Fruit fly (Drosophila melanogaster) whole organism, pupa: ENCODE measurements around the gene Nna1.
A peak's percentile ranks its signal among the peaks of the same experiment; 100 is the strongest.

ENCODE experiments used
- CG10348 ChIP-seq: fragments of 200-800 bp; sonication (Bioruptor generic); IDR thresholded peaks from 2 replicates; pipeline ENCODE4 v1.3.6; 2022; ENCODE audit warnings: missing biosample characterization, missing genetic modification characterization
- CG12605 ChIP-seq: fragments of 200-800 bp; sonication (Bioruptor generic); IDR thresholded peaks from 2 replicates; pipeline ENCODE4 v1.3.6; 2022; ENCODE audit warnings: missing biosample characterization, missing genetic modification characterization
- CG13204 ChIP-seq: fragments of 200-800 bp; sonication (Bioruptor generic); optimal IDR thresholded peaks from 2 replicates; lab custom pipeline; 2018; ENCODE audit warnings: missing biosample characterization, mild to moderate bottlenecking, missing genetic modification characterization, moderate library complexity
- CG14655 ChIP-seq: fragments of 200-800 bp; sonication (Bioruptor generic); optimal IDR thresholded peaks from 3 replicates; lab custom pipeline; 2017; ENCODE audit warnings: mild to moderate bottlenecking, missing biosample characterization, missing genetic modification reagents, missing genetic modification characterization
- CG15710 ChIP-seq: fragments of 200-800 bp; sonication (Bioruptor generic); optimal IDR thresholded peaks from 2 replicates; lab custom pipeline; 2018; ENCODE audit warnings: missing biosample characterization, mild to moderate bottlenecking, missing genetic modification characterization, moderate library complexity
- CG17806 ChIP-seq: fragments of 200-800 bp; sonication (Bioruptor generic); optimal IDR thresholded peaks from 2 replicates; lab custom pipeline; 2018; ENCODE audit warnings: missing biosample characterization, mild to moderate bottlenecking, missing genetic modification characterization, moderate library complexity
- CG32121 ChIP-seq: fragments of 200-800 bp; sonication (Bioruptor generic); IDR thresholded peaks from 2 replicates; pipeline ENCODE4 v1.3.6; 2022; ENCODE audit warnings: missing biosample characterization, missing genetic modification characterization
- CG34367 ChIP-seq: fragments of 200-800 bp; sonication (Bioruptor generic); optimal IDR thresholded peaks from 2 replicates; lab custom pipeline; 2018; ENCODE audit warnings: missing biosample characterization, mild to moderate bottlenecking, missing genetic modification characterization
- CG4496 ChIP-seq: fragments of 200-800 bp; sonication (Bioruptor generic); IDR thresholded peaks from 3 replicates; pipeline ENCODE4 v1.3.6; 2022; ENCODE audit warnings: missing biosample characterization, missing genetic modification characterization
- CG8159 ChIP-seq: fragments of 200-800 bp; sonication (Bioruptor generic); optimal IDR thresholded peaks from 3 replicates; lab custom pipeline; 2018; ENCODE audit warnings: missing biosample characterization, mild to moderate bottlenecking, missing genetic modification characterization, moderate library complexity
- CG8301 ChIP-seq: fragments of 200-800 bp; sonication (Bioruptor generic); optimal IDR thresholded peaks from 2 replicates; lab custom pipeline; 2018; ENCODE audit warnings: missing biosample characterization, mild to moderate bottlenecking, missing genetic modification characterization
- CG9948 ChIP-seq: fragments of 200-800 bp; sonication (Bioruptor generic); optimal IDR thresholded peaks from 2 replicates; lab custom pipeline; 2018; ENCODE audit warnings: missing biosample characterization, mild to moderate bottlenecking, missing genetic modification characterization, moderate library complexity
- D1 ChIP-seq: fragments of 200-800 bp; sonication (Bioruptor generic); optimal IDR thresholded peaks from 2 replicates; lab custom pipeline; 2018; ENCODE audit warnings: missing biosample characterization, mild to moderate bottlenecking, missing genetic modification characterization, moderate library complexity
- EcR ChIP-seq: fragments of 200-800 bp; sonication (Bioruptor generic); optimal IDR thresholded peaks from 3 replicates; lab custom pipeline; 2019; ENCODE audit warnings: missing biosample characterization, missing genetic modification characterization, mild to moderate bottlenecking, moderate library complexity, missing genetic modification reagents
- Ets98B ChIP-seq: fragments of 200-800 bp; sonication (Bioruptor generic); IDR thresholded peaks from 2 replicates; pipeline ENCODE4 v1.3.6; 2022; ENCODE audit warnings: missing biosample characterization, missing genetic modification characterization
- Pif1A ChIP-seq: fragments of 200-800 bp; sonication (Bioruptor generic); optimal IDR thresholded peaks from 3 replicates; lab custom pipeline; 2016; ENCODE audit warnings: missing biosample characterization, missing genetic modification characterization
- Pif1B ChIP-seq: fragments of 200-800 bp; sonication (Bioruptor generic); optimal IDR thresholded peaks from 3 replicates; lab custom pipeline; 2016; ENCODE audit warnings: missing biosample characterization, missing genetic modification characterization
- Snoo ChIP-seq: fragments of 200-800 bp; sonication (Bioruptor generic); optimal IDR thresholded peaks from 3 replicates; lab custom pipeline; 2017; ENCODE audit warnings: missing biosample characterization, mild to moderate bottlenecking, missing genetic modification characterization, inconsistent platforms
- fd96Ca ChIP-seq: fragments of 200-800 bp; sonication (Bioruptor generic); IDR thresholded peaks from 3 replicates; pipeline ENCODE4 v1.3.6; 2022; ENCODE audit warnings: missing biosample characterization, missing genetic modification characterization
- gl ChIP-seq: fragments of 200-800 bp; sonication (Bioruptor generic); optimal IDR thresholded peaks from 2 replicates; lab custom pipeline; 2018; ENCODE audit warnings: missing biosample characterization, mild to moderate bottlenecking, missing genetic modification characterization
- rn ChIP-seq: fragments of 200-800 bp; sonication (Bioruptor generic); IDR thresholded peaks from 2 replicates; pipeline ENCODE4 v1.3.6; 2022; ENCODE audit warnings: missing biosample characterization, missing genetic modification characterization

Gene Nna1

DNA sequence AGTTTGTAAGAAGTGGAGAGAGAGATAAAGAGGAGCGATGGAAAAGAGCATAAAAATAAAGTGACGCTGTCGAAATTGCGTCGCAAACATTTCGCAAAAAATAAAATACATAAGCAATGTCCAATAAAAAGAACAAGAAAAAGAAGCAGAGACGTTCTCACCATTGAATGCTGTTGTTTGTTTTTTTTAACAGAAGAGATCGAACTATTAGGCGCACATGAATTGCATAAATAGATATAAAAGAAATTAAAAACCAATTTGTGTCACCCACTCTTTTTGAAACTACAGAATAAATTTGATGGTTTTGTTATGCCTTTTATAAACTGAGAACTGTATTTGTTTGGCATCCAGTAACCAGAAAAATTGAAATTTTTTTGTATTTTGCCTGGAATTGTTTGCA, 61.7 kb downstream of the Nna1 start:
- no peak for TF ChIP-seq D1 (tag; lab: Kevin White, UChicago)
- TF ChIP-seq CG8301 (tag; lab: Kevin White, UChicago), result no peak

DNA sequence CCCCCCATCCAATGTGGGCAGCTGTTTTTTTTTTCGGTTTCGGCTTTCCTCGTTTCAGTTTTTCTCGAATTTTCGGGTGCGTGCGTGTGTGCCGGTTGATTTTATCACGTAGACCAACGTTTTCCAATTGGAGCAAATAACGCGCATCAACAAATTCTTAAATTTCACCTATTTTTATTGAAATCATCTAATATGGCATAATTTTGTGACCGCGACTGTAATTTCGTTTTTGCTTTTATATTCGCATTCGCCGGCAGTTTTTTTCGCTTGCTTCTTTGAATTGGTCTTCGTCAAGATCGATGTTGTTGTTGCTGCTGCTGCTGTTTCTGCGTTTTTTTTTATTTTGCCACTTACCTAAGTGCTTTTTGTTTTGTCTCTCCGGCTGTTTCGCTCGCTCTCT, 62.4 kb downstream of the Nna1 start:
- peak; percentile 55 for TF ChIP-seq CG34367
- TF ChIP-seq CG32121, result no peak; the same call in 1 of the 2 replicates
- no peak for TF ChIP-seq Pif1B (GFP tag; lab: Kevin White, UChicago)
- TF ChIP-seq Pif1A (GFP tag; lab: Kevin White, UChicago), result peak; percentile 25
- TF ChIP-seq Snoo (tag; lab: Kevin White, UChicago), result peak; percentile 34
- TF ChIP-seq CG9948 (tag; lab: Kevin White, UChicago), result peak; percentile 13
- TF ChIP-seq CG13204 (GFP tag; lab: Kevin White, UChicago), result peak; percentile 44
- no peak for TF ChIP-seq EcR
- TF ChIP-seq CG10348 (GFP tag; lab: Robert Waterston, UW), result no peak
- peak; percentile 85 for TF ChIP-seq CG12605 (GFP tag; lab: Robert Waterston, UW)
- TF ChIP-seq CG8159 (tag; lab: Kevin White, UChicago), result peak; percentile 29
- peak; percentile 73 for TF ChIP-seq gl (tag; lab: Kevin White, UChicago)
- peak; percentile 76; the same call in 1 of the 3 replicates for TF ChIP-seq CG4496 (GFP tag; lab: Robert Waterston, UW)
- peak; percentile 17 for TF ChIP-seq CG17806 (tag; lab: Kevin White, UChicago)
- no peak for TF ChIP-seq rn (GFP tag; lab: Robert Waterston, UW)
- TF ChIP-seq CG14655 (GFP tag; lab: Kevin White, UChicago), result peak; percentile 46
- peak; percentile 55 for TF ChIP-seq CG15710 (tag; lab: Kevin White, UChicago)
- peak; percentile 63; the same call in 1 of the 2 replicates for TF ChIP-seq Ets98B (GFP tag; lab: Robert Waterston, UW)
- TF ChIP-seq fd96Ca (GFP tag; lab: Robert Waterston, UW), result peak; percentile 53; the same call in 2 of the 3 replicates
- peak; percentile 49 for TF ChIP-seq CG8301 (tag; lab: Kevin White, UChicago)
- no peak for TF ChIP-seq D1 (tag; lab: Kevin White, UChicago)

DNA sequence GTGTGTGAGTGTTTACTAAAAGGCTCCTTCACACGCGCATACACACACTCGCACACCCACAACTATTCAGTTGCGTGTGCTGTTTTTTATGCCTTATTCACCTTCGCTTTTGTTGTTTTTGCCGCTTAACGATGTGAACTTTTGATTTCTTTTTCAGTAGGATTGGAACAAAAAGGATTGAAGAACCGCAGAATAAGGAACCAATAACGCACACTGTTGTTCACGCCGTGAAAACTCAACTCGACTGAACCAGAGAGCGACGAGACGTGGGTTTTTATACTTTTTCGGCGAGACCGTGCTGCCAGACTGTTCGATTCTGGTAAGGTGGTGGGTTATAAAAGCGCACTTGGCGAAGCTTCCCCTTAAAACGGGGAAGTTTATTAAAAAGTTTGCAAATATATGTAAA, 63.1 kb downstream of the Nna1 start, which contains the start of gene Pdcd4:
Pdcd4 (minus strand) TSS at position 255 of the 406 bp plus-strand sequence.
- TF ChIP-seq CG17806 (tag; lab: Kevin White, UChicago) (peak; percentile 27), CG13204 (GFP tag; lab: Kevin White, UChicago) (peak; percentile 48), D1 (tag; lab: Kevin White, UChicago) (peak; percentile 42), CG4496 (GFP tag; lab: Robert Waterston, UW) (peak; percentile 67; the same call in 2 of the 3 replicates), CG12605 (GFP tag; lab: Robert Waterston, UW) (peak; percentile 40; the same call in 1 of the 2 replicates), Pif1B (GFP tag; lab: Kevin White, UChicago) (peak; percentile 34), gl (tag; lab: Kevin White, UChicago) (peak; percentile 83), Snoo (tag; lab: Kevin White, UChicago) (no peak), CG34367 (peak; percentile 74), fd96Ca (GFP tag; lab: Robert Waterston, UW) (peak; percentile 34; the same call in 1 of the 3 replicates), Pif1A (GFP tag; lab: Kevin White, UChicago) (peak; percentile 80), CG15710 (tag; lab: Kevin White, UChicago) (peak; percentile 43), CG10348 (GFP tag; lab: Robert Waterston, UW) (no peak), CG9948 (tag; lab: Kevin White, UChicago) (peak; percentile 38), EcR (peak; percentile 78), CG8159 (tag; lab: Kevin White, UChicago) (peak; percentile 56), CG14655 (GFP tag; lab: Kevin White, UChicago) (peak; percentile 64), rn (GFP tag; lab: Robert Waterston, UW) (0 out of 2 replicates have a peak, but pooled peaks have one; percentile 19), CG32121 (peak; percentile 42; the same call in 1 of the 2 replicates), CG8301 (tag; lab: Kevin White, UChicago) (peak; percentile 16), Ets98B (GFP tag; lab: Robert Waterston, UW) (peak; percentile 28; the same call in 1 of the 2 replicates)

DNA sequence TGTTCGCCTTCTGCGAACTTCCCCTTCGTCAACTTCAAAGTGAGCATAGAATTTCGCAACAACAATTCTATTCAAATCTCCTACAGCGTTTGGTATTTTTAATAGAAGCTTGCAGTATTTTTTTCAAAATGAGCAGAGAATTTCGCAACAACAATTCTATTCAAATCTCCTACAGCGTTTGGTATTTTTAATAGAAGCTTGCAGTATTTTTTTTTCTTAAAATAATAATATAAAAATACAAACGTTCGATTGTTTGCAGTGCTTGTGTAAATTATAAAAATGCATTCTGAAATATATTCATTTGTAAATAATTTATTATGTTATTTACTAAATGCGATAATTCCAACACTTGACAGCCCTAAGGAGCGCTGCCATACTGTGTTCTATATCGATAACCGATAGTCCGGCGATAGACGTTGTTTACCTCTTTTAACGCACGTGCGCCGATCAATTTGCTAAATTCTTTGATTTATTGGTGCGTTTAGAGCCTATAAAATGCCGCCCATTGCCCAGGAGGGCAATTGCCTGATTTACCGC, 64.8 kb downstream of the Nna1 start, which contains the start of the genes CG32625 and Rtc1:
CG32625 (minus strand) TSS at position 51 of the 537 bp plus-strand sequence.
Rtc1 (plus strand) TSS at position 404 of the 537 bp plus-strand sequence.
- TF ChIP-seq CG15710 (tag; lab: Kevin White, UChicago), result peak; percentile 20
- TF ChIP-seq CG12605 (GFP tag; lab: Robert Waterston, UW), result no peak
- no peak for TF ChIP-seq Snoo (tag; lab: Kevin White, UChicago)
- TF ChIP-seq EcR, result no peak
- no peak for TF ChIP-seq fd96Ca (GFP tag; lab: Robert Waterston, UW)
- TF ChIP-seq CG9948 (tag; lab: Kevin White, UChicago), result no peak
- no peak for TF ChIP-seq CG4496 (GFP tag; lab: Robert Waterston, UW)
- TF ChIP-seq CG34367, result no peak
- TF ChIP-seq CG8159 (tag; lab: Kevin White, UChicago), result peak; percentile 7
- TF ChIP-seq gl (tag; lab: Kevin White, UChicago), result no peak
- no peak for TF ChIP-seq Pif1B (GFP tag; lab: Kevin White, UChicago)
- TF ChIP-seq Ets98B (GFP tag; lab: Robert Waterston, UW), result peak; percentile 42; the same call in 1 of the 2 replicates
- TF ChIP-seq CG17806 (tag; lab: Kevin White, UChicago), result peak; percentile 24
- TF ChIP-seq Pif1A (GFP tag; lab: Kevin White, UChicago), result peak; percentile 2
- no peak for TF ChIP-seq rn (GFP tag; lab: Robert Waterston, UW)
- TF ChIP-seq CG14655 (GFP tag; lab: Kevin White, UChicago), result no peak

DNA sequence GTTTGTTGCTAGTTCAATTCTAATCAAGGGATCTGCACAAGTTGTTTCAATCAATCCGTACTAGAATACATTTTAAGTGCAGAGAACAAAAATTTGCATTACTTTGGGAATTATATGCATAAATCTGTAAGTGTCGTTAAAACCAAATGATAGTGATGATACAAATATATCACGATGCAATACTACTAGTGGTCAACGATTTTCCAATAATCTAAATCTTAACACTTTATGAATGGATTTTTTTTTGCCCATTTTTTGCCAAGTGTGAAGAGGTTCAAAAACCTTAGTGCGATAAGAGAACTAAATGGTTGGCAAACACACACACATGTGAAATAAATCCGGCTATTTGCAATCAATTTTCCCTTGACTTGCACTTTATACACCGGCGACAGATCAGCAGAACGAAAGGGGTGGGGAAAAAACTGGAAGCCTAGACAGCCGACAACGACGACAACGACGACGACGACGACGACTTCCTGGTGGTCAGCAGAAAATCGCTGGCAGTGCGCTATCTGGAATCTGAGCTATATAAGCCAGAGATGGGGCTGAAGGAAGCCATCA, 67.0 kb downstream of the Nna1 start, which contains the start of gene Yp3:
Yp3 (plus strand) TSS at position 558 of the 561 bp plus-strand sequence.
- TF ChIP-seq Pif1A (GFP tag; lab: Kevin White, UChicago), result no peak
- no peak for TF ChIP-seq CG14655 (GFP tag; lab: Kevin White, UChicago)
- TF ChIP-seq CG34367, result no peak
- no peak for TF ChIP-seq CG9948 (tag; lab: Kevin White, UChicago)
- no peak for TF ChIP-seq CG17806 (tag; lab: Kevin White, UChicago)
- TF ChIP-seq rn (GFP tag; lab: Robert Waterston, UW), result no peak
